Fruit fly (Drosophila melanogaster): ENCODE results near the gene Rbp6.

DNA sequence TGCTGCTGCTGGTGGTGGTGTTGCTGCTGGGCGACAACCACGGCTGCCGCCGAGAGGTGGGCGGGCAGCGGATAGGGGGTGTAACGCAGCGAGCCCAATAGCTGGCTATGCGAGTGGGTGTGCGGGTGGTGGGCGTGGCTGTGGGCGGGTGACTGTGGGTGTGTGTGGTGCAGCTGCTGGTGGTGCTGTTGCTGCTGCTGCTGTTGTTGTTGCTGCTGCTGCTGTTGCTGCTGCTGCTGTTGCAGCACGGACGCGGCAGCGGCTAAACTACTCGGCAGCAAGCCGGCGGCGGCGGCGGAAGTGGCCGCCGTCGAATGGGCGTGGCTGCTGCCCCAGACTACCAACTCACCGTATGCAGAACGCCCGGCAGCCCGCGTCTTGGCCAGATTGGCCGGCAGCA, 160.7 kb downstream of the Rbp6 start:
- no peak for TF ChIP-seq kay (GFP tag; ENCODE audit: borderline replicate concordance)
- TF ChIP-seq CG12768 (GFP tag; optimal IDR thresholded peaks at IDR 0.05), result no peak
- TF ChIP-seq tj (GFP tag; optimal IDR thresholded peaks at IDR 0.05), result no peak
- no peak for TF ChIP-seq Clk (GFP tag; optimal IDR thresholded peaks at IDR 0.05)
